Fruit fly (Drosophila melanogaster) whole organism, embryonic: Measurements from ENCODE around the gene fend.

ENCODE experiments used
- Blimp-1 ChIP-seq: fragments of 200-800 bp; sonication (Bioruptor generic); optimal IDR thresholded peaks from 3 replicates; lab custom pipeline; 2018; ENCODE audit warnings: missing biosample characterization, missing genetic modification characterization, mild to moderate bottlenecking, moderate library complexity, missing genetic modification reagents
- CG10147 ChIP-seq: fragments of 200-800 bp; sonication (Bioruptor generic); optimal IDR thresholded peaks from 2 replicates; lab custom pipeline; 2019; ENCODE audit warnings: missing biosample characterization, mild to moderate bottlenecking, missing genetic modification characterization, moderate library complexity
- CG11247 ChIP-seq: fragments of 200-800 bp; sonication (Bioruptor generic); IDR thresholded peaks from 2 replicates; pipeline ENCODE4 v1.3.6; 2022; ENCODE audit warnings: missing biosample characterization, missing genetic modification characterization
- CG11560 ChIP-seq: fragments of 200-800 bp; sonication (Bioruptor generic); IDR thresholded peaks from 3 replicates; pipeline ENCODE4 v1.3.6; 2022; ENCODE audit warnings: missing biosample characterization, missing genetic modification characterization
- CG12104 ChIP-seq: fragments of 200-800 bp; sonication (Bioruptor generic); optimal IDR thresholded peaks from 3 replicates; lab custom pipeline; 2016; ENCODE audit warnings: missing biosample characterization, missing genetic modification characterization
- CG12769 ChIP-seq: fragments of 200-800 bp; sonication (Bioruptor generic); optimal IDR thresholded peaks from 2 replicates; lab custom pipeline; 2019; ENCODE audit warnings: missing biosample characterization, mild to moderate bottlenecking, missing genetic modification characterization, moderate library complexity
- CG13287 ChIP-seq: fragments of 200-800 bp; sonication (Bioruptor generic); IDR thresholded peaks from 2 replicates; pipeline ENCODE4 v1.3.6; 2022; ENCODE audit warnings: missing biosample characterization, missing genetic modification characterization; ENCODE audit not compliant: partially characterized antibody
- CG16863 ChIP-seq: fragments of 200-800 bp; sonication (Bioruptor generic); optimal IDR thresholded peaks from 3 replicates; lab custom pipeline; 2016; ENCODE audit warnings: missing biosample characterization, missing genetic modification characterization
- CG2199 ChIP-seq: fragments of 200-800 bp; sonication (Bioruptor generic); IDR thresholded peaks from 3 replicates; pipeline ENCODE4 v1.3.6; 2022; ENCODE audit warnings: missing biosample characterization, missing genetic modification characterization
- CG32767 ChIP-seq: fragments of 200-800 bp; sonication (Bioruptor generic); IDR thresholded peaks from 2 replicates; pipeline ENCODE4 v1.3.6; 2022; ENCODE audit warnings: missing biosample characterization, missing genetic modification characterization
- CG3407 ChIP-seq: fragments of 200-800 bp; sonication (Bioruptor generic); optimal IDR thresholded peaks from 2 replicates; lab custom pipeline; 2018; ENCODE audit warnings: missing biosample characterization, mild to moderate bottlenecking, missing genetic modification characterization
- CG6175 ChIP-seq: fragments of 200-800 bp; sonication (Bioruptor generic); IDR thresholded peaks from 3 replicates; pipeline ENCODE4 v1.3.6; 2022; ENCODE audit warnings: missing biosample characterization, missing genetic modification characterization
- CG6791 ChIP-seq: fragments of 200-800 bp; sonication (Bioruptor generic); IDR thresholded peaks from 3 replicates; pipeline ENCODE4 v1.3.6; 2022; ENCODE audit warnings: missing biosample characterization, missing genetic modification characterization; ENCODE audit not compliant: partially characterized antibody
- CG7372 ChIP-seq: fragments of 200-800 bp; sonication (Bioruptor generic); IDR thresholded peaks from 2 replicates; pipeline ENCODE4 v1.3.6; 2022; ENCODE audit warnings: missing biosample characterization, missing genetic modification characterization
- CG7928 ChIP-seq: fragments of 200-800 bp; sonication (Bioruptor generic); optimal IDR thresholded peaks from 2 replicates; lab custom pipeline; 2017; ENCODE audit warnings: missing biosample characterization, mild to moderate bottlenecking, missing genetic modification characterization
- CG8290 ChIP-seq, 3 experiments: fragments of 200-800 bp; sonication (Bioruptor generic); optimal IDR thresholded peaks; 2 replicates each; lab custom pipeline; 2016 to 2019; ENCODE audit warnings: missing biosample characterization in 3 of 3, missing genetic modification characterization in 3 of 3, mild to moderate bottlenecking in 2 of 3, moderate library complexity in 1 of 3
- CG8478 ChIP-seq: fragments of >200 bp; optimal IDR thresholded peaks from 2 replicates; lab custom pipeline; 2018
- D ChIP-seq, 2 experiments: fragments of 200-800 bp in 1 of 2; fragments of >200 bp in 1 of 2; sonication (Bioruptor generic) in 1 of 2; optimal IDR thresholded peaks; 2 replicates in 1 of 2; 3 replicates in 1 of 2; lab custom pipeline; 2017; ENCODE audit warnings: mild to moderate bottlenecking in 1 of 2, missing biosample characterization in 1 of 2, missing genetic modification characterization in 1 of 2, missing genetic modification reagents in 1 of 2
- Dad ChIP-seq: fragments of 200-800 bp; sonication (Bioruptor generic); optimal IDR thresholded peaks from 3 replicates; lab custom pipeline; 2016; ENCODE audit warnings: missing biosample characterization, missing genetic modification characterization
- Drgx ChIP-seq: fragments of 200-800 bp; sonication (Bioruptor generic); IDR thresholded peaks from 2 replicates; pipeline ENCODE4 v1.3.6; 2022; ENCODE audit warnings: missing biosample characterization, missing genetic modification characterization
- Ets65A ChIP-seq: fragments of 200-800 bp; sonication (Bioruptor generic); peaks from one replicate; lab custom pipeline; 2016; ENCODE audit warnings: missing biosample characterization, missing genetic modification characterization
- GATAe ChIP-seq: fragments of 200-800 bp; sonication (Bioruptor generic); conservative IDR thresholded peaks from 2 replicates; pipeline ENCODE4 v1.3.6; 2022; ENCODE audit warnings: missing biosample characterization, missing genetic modification characterization
- Gug ChIP-seq: fragments of 200-800 bp; sonication (Bioruptor generic); IDR thresholded peaks from 4 replicates; pipeline ENCODE4 v1.3.6; 2022; ENCODE audit warnings: missing biosample characterization, missing genetic modification characterization
- HLHmδ ChIP-seq: fragments of 200-800 bp; sonication (Bioruptor generic); optimal IDR thresholded peaks from 2 replicates; lab custom pipeline; 2018; ENCODE audit warnings: missing biosample characterization, mild to moderate bottlenecking, missing genetic modification characterization, moderate library complexity
- Lim3 ChIP-seq: fragments of 200-800 bp; sonication (Bioruptor generic); IDR thresholded peaks from 2 replicates; pipeline ENCODE4 v1.3.6; 2022; ENCODE audit warnings: missing biosample characterization, missing genetic modification characterization
- Pdp1 ChIP-seq, 2 experiments: fragments of 200-800 bp; sonication (Bioruptor generic); optimal IDR thresholded peaks; 3 replicates each; lab custom pipeline; 2016; ENCODE audit warnings: missing biosample characterization in 2 of 2, missing genetic modification characterization in 2 of 2, mild to moderate bottlenecking in 1 of 2, moderate library complexity in 1 of 2
- Ptx1 ChIP-seq: fragments of 200-800 bp; sonication (Bioruptor generic); IDR thresholded peaks from 2 replicates; pipeline ENCODE4 v1.3.6; 2022; ENCODE audit warnings: missing biosample characterization, missing genetic modification characterization
- Trl ChIP-seq, 3 experiments: fragments of >200 bp in 2 of 3; fragments of 200-800 bp in 1 of 3; sonication (Bioruptor generic) in 1 of 3; optimal IDR thresholded peaks; 2 replicates in 1 of 3; 3 replicates in 2 of 3; lab custom pipeline; 2016 to 2017; ENCODE audit warnings: missing biosample characterization in 1 of 3, missing genetic modification characterization in 1 of 3
- YL-1 ChIP-seq: fragments of 200-800 bp; sonication (Bioruptor generic); optimal IDR thresholded peaks from 3 replicates; lab custom pipeline; 2017; ENCODE audit warnings: missing biosample characterization, mild to moderate bottlenecking, missing genetic modification characterization
- ash1 ChIP-seq: fragments of 200-800 bp; sonication (Bioruptor generic); optimal IDR thresholded peaks from 2 replicates; lab custom pipeline; 2018; ENCODE audit warnings: missing biosample characterization, mild to moderate bottlenecking, missing genetic modification characterization
- bcd ChIP-seq: fragments of 200-800 bp; sonication (Bioruptor generic); optimal IDR thresholded peaks from 2 replicates; lab custom pipeline; 2017; ENCODE audit warnings: missing biosample characterization, mild to moderate bottlenecking, missing genetic modification characterization
- cad ChIP-seq: fragments of >200 bp; optimal IDR thresholded peaks from 2 replicates; lab custom pipeline; 2017; ENCODE audit warnings: missing biosample characterization, missing genetic modification characterization
- chinmo ChIP-seq: fragments of 200-800 bp; sonication (Bioruptor generic); IDR thresholded peaks from 4 replicates; pipeline ENCODE4 v1.3.6; 2022; ENCODE audit warnings: missing biosample characterization, missing genetic modification characterization; ENCODE audit not compliant: partially characterized antibody
- crol ChIP-seq: fragments of 200-800 bp; sonication (Bioruptor generic); IDR thresholded peaks from 2 replicates; pipeline ENCODE4 v1.3.6; 2022; ENCODE audit warnings: missing biosample characterization, missing genetic modification characterization
- fd96Cb ChIP-seq: fragments of 200-800 bp; sonication (Bioruptor generic); optimal IDR thresholded peaks from 2 replicates; lab custom pipeline; 2018; ENCODE audit warnings: missing biosample characterization, mild to moderate bottlenecking, missing genetic modification characterization, moderate library complexity
- insv ChIP-seq, 2 experiments: fragments of 200-800 bp; sonication (Bioruptor generic); optimal IDR thresholded peaks; 3 replicates each; lab custom pipeline; 2016 to 2018; ENCODE audit warnings: missing biosample characterization in 2 of 2, missing genetic modification characterization in 2 of 2
- lilli ChIP-seq: fragments of 200-800 bp; sonication (Bioruptor generic); optimal IDR thresholded peaks from 3 replicates; lab custom pipeline; 2016; ENCODE audit warnings: missing biosample characterization, missing genetic modification characterization
- nom ChIP-seq: fragments of 200-800 bp; sonication (Bioruptor generic); optimal IDR thresholded peaks from 2 replicates; lab custom pipeline; 2017; ENCODE audit warnings: missing biosample characterization, missing genetic modification characterization, mild to moderate bottlenecking, moderate library complexity, missing genetic modification reagents
- pfk ChIP-seq: fragments of 200-800 bp; sonication (Bioruptor generic); optimal IDR thresholded peaks from 2 replicates; lab custom pipeline; 2018; ENCODE audit warnings: missing biosample characterization, mild to moderate bottlenecking, missing genetic modification characterization, moderate library complexity
- pho ChIP-seq: fragments of 200-800 bp; sonication (Bioruptor generic); optimal IDR thresholded peaks from 2 replicates; lab custom pipeline; 2016; ENCODE audit warnings: missing biosample characterization, missing genetic modification characterization
- phol ChIP-seq: fragments of 200-800 bp; sonication (Bioruptor generic); optimal IDR thresholded peaks from 3 replicates; lab custom pipeline; 2018; ENCODE audit warnings: missing biosample characterization, mild to moderate bottlenecking, missing genetic modification characterization, moderate library complexity
- row ChIP-seq: fragments of 200-800 bp; sonication (Bioruptor generic); IDR thresholded peaks from 3 replicates; pipeline ENCODE4 v1.3.6; 2022; ENCODE audit warnings: missing biosample characterization, missing genetic modification characterization
- sd ChIP-seq: fragments of 200-800 bp; sonication (Bioruptor generic); optimal IDR thresholded peaks from 3 replicates; lab custom pipeline; 2018; ENCODE audit warnings: missing biosample characterization, mild to moderate bottlenecking, missing genetic modification characterization, moderate library complexity
- seq ChIP-seq: fragments of 200-800 bp; sonication (Bioruptor generic); IDR thresholded peaks from 2 replicates; pipeline ENCODE4 v1.3.6; 2022; ENCODE audit warnings: missing biosample characterization, missing genetic modification characterization
- sqz ChIP-seq: fragments of 200-800 bp; sonication (Bioruptor generic); optimal IDR thresholded peaks from 3 replicates; lab custom pipeline; 2018; ENCODE audit warnings: missing biosample characterization, mild to moderate bottlenecking, missing genetic modification characterization
- tna ChIP-seq: fragments of 200-800 bp; sonication (Bioruptor generic); IDR thresholded peaks from 2 replicates; pipeline ENCODE4 v1.3.6; 2022; ENCODE audit warnings: missing biosample characterization, missing genetic modification characterization; ENCODE audit not compliant: partially characterized antibody
- usp ChIP-seq: fragments of >200 bp; optimal IDR thresholded peaks from 2 replicates; lab custom pipeline; 2017; ENCODE audit warnings: missing biosample characterization, missing genetic modification characterization
- vvl ChIP-seq: fragments of 200-800 bp; sonication (Bioruptor generic); IDR thresholded peaks from 2 replicates; pipeline ENCODE4 v1.3.6; 2022; ENCODE audit warnings: missing biosample characterization, missing genetic modification characterization

Gene fend

DNA sequence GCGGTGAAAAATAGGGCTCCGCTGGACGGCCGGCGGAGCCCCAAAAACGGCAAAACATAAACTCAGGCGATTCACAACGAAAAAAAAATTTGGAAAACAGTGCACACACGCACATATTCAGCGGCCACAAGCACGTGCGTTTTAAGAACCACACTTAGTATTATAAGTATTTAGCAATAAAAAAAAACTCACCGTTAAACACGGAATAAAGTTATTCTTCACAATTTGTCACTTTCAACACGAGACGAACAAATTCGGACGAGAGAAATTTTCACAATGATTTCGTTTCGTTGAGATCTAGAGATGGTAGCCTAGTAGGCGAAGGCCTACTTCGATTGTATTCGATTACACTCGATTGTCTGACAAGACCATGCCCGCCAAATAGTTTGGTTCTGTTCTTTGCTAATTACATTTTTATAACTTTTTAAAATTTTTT, 21.5 kb upstream of the fend start, which contains the start of gene His3.3B (continued):
- no peak for TF ChIP-seq CG11247 (GFP tag; lab: Robert Waterston, UW)
- TF ChIP-seq seq: peak; percentile 11; the same call in 1 of the 2 replicates
- TF ChIP-seq HLHmδ: no peak
- TF ChIP-seq pho (GFP tag; lab: Kevin White, UChicago): no peak
- TF ChIP-seq CG16863 (GFP tag; lab: Kevin White, UChicago): peak; percentile 4
- no peak for TF ChIP-seq ash1
- no peak for TF ChIP-seq crol
- TF ChIP-seq CG7928 (GFP tag; lab: Kevin White, UChicago): peak; percentile 3
- TF ChIP-seq usp (GFP tag; lab: Kevin White, UChicago): no peak
- no peak for TF ChIP-seq nom (GFP tag; lab: Kevin White, UChicago)
- peak; percentile 35; the same call in 1 of the 2 replicates for TF ChIP-seq CG32767 (GFP tag; lab: Robert Waterston, UW)
- no peak for TF ChIP-seq phol
- no peak for TF ChIP-seq row
- no peak for TF ChIP-seq Blimp-1 (GFP tag; lab: Kevin White, UChicago)
- no peak for TF ChIP-seq CG6175 (GFP tag; lab: Robert Waterston, UW)
- TF ChIP-seq tna: no peak
- peak; percentile 1 for TF ChIP-seq Dad
- peak; percentile 32 for TF ChIP-seq sd (tag; lab: Kevin White, UChicago)
- no peak for TF ChIP-seq CG2199 (GFP tag; lab: Robert Waterston, UW)
- TF ChIP-seq CG3407 (GFP tag; lab: Kevin White, UChicago): no peak
- TF ChIP-seq CG13287 (GFP tag; lab: Robert Waterston, UW): peak; percentile 61
- TF ChIP-seq CG12769: no peak
- 0 out of 4 replicates have a peak, but pooled peaks have one; percentile 51 for TF ChIP-seq chinmo (GFP tag; lab: Robert Waterston, UW)
- TF ChIP-seq bcd (GFP tag; lab: Kevin White, UChicago): no peak
- no peak for TF ChIP-seq CG10147 (GFP tag; lab: Kevin White, UChicago)

DNA sequence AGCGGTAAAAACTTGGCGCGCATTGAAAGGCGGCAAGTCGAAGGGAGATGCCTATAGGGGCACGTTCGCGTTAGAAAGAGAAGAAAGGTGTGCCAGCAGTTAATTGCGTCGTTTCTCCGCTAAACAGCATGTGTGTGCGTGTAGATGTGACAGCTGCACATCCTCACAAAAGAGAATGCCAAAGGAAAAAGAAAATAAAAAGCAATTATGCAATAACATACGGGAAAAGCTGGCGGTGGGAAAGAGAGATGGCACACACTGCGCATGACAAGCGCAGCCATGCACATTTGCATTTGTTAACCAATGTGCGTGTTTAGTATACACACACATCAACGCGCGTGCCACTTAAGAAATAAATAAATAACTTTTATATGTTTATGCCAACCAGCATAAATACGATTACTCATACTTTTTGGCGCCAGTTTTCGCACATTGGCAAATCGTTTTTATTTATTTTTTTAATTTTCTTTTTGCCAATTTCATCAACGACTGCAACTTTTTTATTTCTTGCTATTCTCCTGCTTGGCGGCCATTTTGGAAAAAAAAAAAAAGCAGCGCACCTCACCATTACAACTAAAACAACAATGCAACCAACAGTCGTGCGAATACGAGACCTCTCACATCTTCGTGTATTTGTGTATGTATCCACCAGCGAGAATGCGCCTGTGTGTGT, 21.0 kb upstream of the fend start:
- TF ChIP-seq Lim3 (GFP tag; lab: Robert Waterston, UW): no peak
- no peak for TF ChIP-seq insv (GFP tag; optimal IDR thresholded peaks at IDR 0.05; lab: Kevin White, UChicago)
- no peak for TF ChIP-seq cad (GFP tag; lab: Kevin White, UChicago)
- TF ChIP-seq CG7372 (GFP tag; lab: Robert Waterston, UW): no peak
- no peak for TF ChIP-seq CG8290 (GFP tag; optimal IDR thresholded peaks at IDR 0.05; lab: Kevin White, UChicago)
- TF ChIP-seq CG8290 (tag; optimal IDR thresholded peaks at IDR 0.05; lab: Kevin White, UChicago): peak in 1 of 2 experiments; percentile 33
- no peak for TF ChIP-seq fd96Cb (tag; lab: Kevin White, UChicago)
- peak; percentile 56; the same call in 1 of the 2 replicates for TF ChIP-seq vvl (GFP tag; lab: Robert Waterston, UW)
- TF ChIP-seq HLHmδ: peak; percentile 26
- no peak for TF ChIP-seq D (optimal IDR thresholded peaks at IDR 0.05; lab: Kevin White, UChicago)
- TF ChIP-seq D (GFP tag; optimal IDR thresholded peaks at IDR 0.05; lab: Kevin White, UChicago): peak; percentile 4
- peak; percentile 4 for TF ChIP-seq Ets65A
- peak; percentile 65 for TF ChIP-seq CG8478 (lab: Kevin White, UChicago)
- TF ChIP-seq Pdp1 (GFP tag; optimal IDR thresholded peaks at IDR 0.05; lab: Kevin White, UChicago): peak in 1 of 2 experiments; percentile 96
- TF ChIP-seq lilli: no peak
- TF ChIP-seq sqz (GFP tag; lab: Kevin White, UChicago): peak; percentile 59
- peak; percentile 15 for TF ChIP-seq CG12104 (GFP tag; lab: Kevin White, UChicago)
- TF ChIP-seq CG11560 (tag; lab: Robert Waterston, UW): no peak
- TF ChIP-seq chinmo (GFP tag; lab: Robert Waterston, UW): peak; percentile 86; the same call in 3 of the 4 replicates
- TF ChIP-seq CG32767 (GFP tag; lab: Robert Waterston, UW): peak; percentile 89
- no peak for TF ChIP-seq Ptx1
- peak; percentile 31; the same call in 1 of the 2 replicates for TF ChIP-seq Drgx
- TF ChIP-seq GATAe (GFP tag; lab: Robert Waterston, UW): no peak
- TF ChIP-seq pfk (GFP tag; lab: Kevin White, UChicago): no peak
- no peak for TF ChIP-seq YL-1
- TF ChIP-seq CG6791 (GFP tag; lab: Robert Waterston, UW): no peak
- TF ChIP-seq Trl (optimal IDR thresholded peaks at IDR 0.05; lab: Kevin White, UChicago): no peak
- no peak for TF ChIP-seq Trl (GFP tag; optimal IDR thresholded peaks at IDR 0.05; lab: Kevin White, UChicago)
- TF ChIP-seq Gug (GFP tag; lab: Robert Waterston, UW): no peak
